Fruit fly (Drosophila melanogaster): ENCODE measurements around the gene CG34160.

CG34160 gene

DNA sequence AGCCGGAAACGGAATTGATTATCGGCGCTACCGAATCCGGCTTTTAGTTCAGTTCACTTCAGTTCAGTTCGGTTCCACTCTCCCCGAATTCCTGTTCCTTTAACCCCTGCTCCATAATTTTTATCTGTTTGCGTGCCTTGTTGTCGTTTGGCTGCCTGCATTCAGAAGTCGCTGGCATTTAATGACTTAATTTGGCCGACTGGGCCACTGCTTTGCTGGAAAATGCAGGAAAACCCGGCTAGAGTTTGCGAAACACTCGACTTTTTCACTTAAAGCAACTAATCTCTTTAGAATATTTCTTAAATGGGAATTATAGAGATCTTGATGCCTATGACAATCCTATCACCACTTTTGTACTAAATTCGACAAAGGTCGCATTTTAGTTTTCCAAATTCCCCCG lies at the start of gene CG34160:
TSS of gene CG34160 (plus strand) at position 301 of the 400 bp plus-strand sequence.
- TF ChIP-seq CTCF (optimal IDR thresholded peaks at IDR 0.05), result no peak
- TF ChIP-seq CG8478 (optimal IDR thresholded peaks at IDR 0.05), result no peak

DNA sequence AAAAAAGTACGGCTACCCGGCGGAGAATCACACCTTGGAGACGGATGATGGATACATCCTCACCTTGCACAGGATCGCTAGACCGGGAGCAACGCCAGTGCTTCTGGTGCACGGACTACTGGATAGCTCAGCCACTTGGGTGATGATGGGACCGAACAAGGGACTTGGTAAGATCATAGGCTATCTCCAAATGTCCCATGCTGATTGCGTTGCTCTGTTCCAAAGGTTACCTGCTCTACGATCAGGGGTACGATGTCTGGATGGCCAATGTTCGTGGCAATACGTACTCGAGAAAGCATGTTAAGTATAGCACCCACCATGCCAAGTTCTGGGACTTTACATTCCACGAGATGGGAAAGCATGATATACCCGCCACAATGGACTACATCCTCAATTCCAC lies 49.5 kb upstream of the CG34160 start:
- TF ChIP-seq CG8478 (optimal IDR thresholded peaks at IDR 0.05) (no peak), CTCF (optimal IDR thresholded peaks at IDR 0.05) (no peak)

DNA sequence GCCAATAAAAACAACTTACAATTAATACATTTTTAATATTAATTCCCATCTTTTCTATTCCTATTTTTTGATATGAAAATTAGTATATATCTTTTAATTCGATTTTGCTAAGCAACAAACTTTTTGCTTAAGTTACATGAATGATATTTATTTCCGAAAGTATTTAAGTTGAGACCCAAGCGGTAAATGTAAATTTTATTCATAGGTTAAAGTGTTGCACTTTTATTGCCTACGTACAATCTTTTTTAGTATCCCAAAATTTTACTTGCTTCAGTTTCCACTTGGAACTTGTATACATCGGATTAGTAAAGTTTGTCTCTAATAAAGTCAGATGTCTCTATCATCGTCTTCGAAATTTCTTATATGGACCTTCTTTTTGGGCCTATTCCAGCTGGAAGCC lies 48.0 kb upstream of the CG34160 start, which contains the start of gene CG18301:
TSS of gene CG18301 (plus strand) at position 301 of the 400 bp plus-strand sequence.
- TF ChIP-seq CTCF (optimal IDR thresholded peaks at IDR 0.05), result no peak
- no peak for TF ChIP-seq CG8478 (optimal IDR thresholded peaks at IDR 0.05)

DNA sequence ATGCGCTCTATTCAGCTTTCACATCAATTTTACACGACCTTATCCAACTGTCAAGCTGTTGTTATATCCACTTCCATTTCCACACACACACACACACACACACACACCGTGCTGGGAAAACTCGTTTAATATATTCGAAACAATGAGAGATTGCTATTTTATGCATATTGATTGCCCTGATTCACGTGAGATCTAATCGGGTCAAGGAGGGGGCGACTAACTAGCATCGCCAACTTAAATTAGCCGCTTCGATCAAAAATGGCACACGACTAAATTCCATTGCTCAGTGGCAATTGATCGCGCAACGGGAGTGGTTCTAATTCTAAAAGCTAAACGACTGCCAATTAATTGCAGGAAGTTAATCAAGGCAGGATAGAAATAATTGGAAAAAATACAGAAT lies 45.5 kb upstream of the CG34160 start, which contains the start of gene CG18302:
TSS of gene CG18302 (plus strand) at position 301 of the 400 bp plus-strand sequence.
- no peak for TF ChIP-seq CG8478 (optimal IDR thresholded peaks at IDR 0.05)
- no peak for TF ChIP-seq CTCF (optimal IDR thresholded peaks at IDR 0.05)

DNA sequence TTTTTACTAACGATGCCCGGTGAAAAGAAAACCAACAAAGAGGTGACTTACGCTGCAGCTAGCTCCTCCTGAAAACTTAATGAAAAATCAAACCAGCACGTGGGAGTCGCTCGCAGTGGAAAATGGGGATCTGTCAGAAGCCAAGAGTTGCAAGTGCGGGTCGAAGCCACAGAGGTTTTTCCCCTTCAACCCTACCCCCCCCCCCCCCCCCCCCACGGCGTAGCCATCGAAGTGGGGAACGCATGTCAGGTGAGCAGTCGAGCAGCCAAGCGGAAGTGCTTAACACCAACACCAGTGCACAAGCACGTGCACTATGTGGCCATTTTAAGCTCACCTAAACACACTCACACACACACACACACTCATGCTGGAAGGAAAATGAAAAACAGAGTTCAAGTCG lies 40.2 kb upstream of the CG34160 start:
- no peak for TF ChIP-seq CG8478 (optimal IDR thresholded peaks at IDR 0.05)
- no peak for TF ChIP-seq CTCF (optimal IDR thresholded peaks at IDR 0.05)

DNA sequence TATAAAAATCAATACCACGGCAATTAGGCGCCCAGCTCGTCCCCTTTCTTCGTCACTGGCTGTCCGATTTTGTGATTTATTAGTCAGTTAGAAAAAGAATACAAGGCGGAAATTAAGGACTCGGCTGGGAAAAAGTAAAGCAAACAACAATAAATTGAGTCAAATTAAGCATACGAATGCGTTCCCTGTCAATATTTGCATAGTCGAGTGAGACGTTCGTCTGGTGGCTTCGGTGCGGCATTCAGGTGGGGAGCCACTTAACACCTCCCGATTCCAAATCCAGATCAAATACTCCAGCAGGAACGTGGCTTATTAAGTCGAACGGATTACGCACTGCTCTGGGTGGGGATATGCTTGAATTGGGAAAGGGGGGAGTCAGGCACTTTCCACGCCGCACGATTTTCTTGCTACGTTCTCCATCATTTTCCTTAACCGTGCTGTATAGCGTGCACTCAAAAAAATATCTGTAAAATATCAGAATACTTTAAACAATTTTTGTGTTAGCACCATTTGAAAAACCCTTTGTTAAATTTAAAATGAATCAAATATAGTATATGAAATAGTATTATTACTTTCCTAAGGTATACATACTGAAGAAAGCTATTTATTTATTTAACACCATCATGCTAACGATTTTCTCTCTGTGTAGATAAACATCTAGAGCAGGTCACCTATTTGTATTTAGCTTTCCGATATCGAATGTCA lies 36.4 kb upstream of the CG34160 start:
- TF ChIP-seq CG8478 (optimal IDR thresholded peaks at IDR 0.05) (no peak), CTCF (optimal IDR thresholded peaks at IDR 0.05) (no peak)

DNA sequence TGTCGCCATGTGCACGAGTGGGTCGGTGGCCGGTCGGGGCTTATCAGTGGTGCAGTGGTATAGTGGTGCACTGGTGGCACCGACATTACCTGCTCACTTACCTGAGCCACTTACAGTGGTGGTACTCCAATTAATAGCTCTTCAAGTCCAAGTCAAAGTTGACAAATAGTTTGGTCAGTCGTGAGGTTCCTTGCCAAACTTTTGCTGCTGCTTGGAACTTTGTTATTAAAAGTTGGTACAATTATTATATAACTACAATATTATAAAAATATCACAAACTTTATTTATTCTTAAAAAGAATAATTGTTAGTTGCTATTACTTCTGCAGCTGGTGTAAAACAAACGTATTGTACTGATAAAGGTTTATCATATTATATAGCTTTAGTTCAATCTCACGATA lies 35.6 kb upstream of the CG34160 start:
- TF ChIP-seq CTCF (optimal IDR thresholded peaks at IDR 0.05) (no peak), CG8478 (optimal IDR thresholded peaks at IDR 0.05) (no peak)

DNA sequence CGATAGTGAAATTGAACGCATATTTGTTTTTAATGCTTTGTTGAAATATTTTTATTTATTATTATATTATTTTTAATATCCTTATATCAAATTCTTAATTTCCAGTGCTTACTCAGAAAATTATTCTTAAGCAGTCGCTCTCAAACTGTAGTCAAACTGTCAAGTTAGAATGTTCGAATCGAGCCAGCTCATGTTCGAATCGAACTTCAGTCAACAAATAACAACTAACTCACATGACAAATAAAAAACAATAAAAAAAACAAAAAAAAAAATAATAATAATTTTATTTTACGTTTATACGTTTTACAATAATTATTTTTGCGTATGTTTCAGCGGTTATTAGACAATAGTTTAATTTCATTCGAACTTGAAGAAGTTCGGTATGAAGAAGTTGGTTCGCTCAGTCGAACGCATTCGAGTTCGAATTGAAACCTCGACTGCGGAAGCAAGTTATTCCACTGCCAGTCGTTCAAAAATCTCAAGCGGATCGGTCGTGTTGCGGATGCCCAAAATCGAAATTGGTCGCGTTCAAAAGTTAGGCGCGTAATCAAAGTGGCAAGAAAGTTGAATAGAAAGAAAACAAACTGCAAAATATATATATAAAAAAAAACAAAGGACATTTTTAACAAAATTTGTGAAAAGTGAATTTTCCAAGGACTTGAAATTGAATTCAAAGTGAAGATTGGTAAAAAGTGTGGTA lies 35.0 kb upstream of the CG34160 start, which contains the start of gene Trim9:
TSS of gene Trim9 (plus strand) at position 463 of the 700 bp plus-strand sequence.
- no peak for TF ChIP-seq CTCF (optimal IDR thresholded peaks at IDR 0.05)
- TF ChIP-seq CG8478 (optimal IDR thresholded peaks at IDR 0.05), result no peak

DNA sequence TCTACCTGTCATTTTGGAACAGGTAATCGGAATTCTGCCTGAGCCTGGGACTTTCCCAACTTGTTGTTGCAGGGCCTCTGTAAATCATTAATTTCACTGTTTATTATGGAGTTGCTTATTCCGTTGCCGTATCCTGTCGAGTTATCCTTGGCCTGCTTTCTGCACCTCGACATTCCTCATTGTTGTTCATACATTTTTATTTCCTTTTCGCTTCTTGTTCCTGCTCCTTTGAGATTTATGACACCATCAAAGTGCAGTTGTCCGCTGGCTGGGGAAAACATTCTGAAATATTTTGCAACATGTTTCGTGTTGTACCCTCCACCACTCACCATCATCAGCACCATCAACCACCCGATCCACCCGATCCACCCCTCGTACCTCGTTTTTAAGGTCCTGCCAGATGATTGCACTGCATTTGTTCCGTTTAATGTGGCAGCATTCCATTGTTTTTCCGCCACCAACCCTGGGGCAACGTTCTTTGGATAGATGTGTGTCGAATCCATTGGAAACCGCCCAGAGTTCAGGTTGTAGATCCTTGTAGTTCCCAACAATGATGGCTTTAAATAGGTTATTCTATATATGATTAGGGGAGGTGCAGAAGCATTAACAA lies 30.6 kb upstream of the CG34160 start:
- TF ChIP-seq CG8478 (optimal IDR thresholded peaks at IDR 0.05) (no peak), CTCF (optimal IDR thresholded peaks at IDR 0.05) (no peak)

DNA sequence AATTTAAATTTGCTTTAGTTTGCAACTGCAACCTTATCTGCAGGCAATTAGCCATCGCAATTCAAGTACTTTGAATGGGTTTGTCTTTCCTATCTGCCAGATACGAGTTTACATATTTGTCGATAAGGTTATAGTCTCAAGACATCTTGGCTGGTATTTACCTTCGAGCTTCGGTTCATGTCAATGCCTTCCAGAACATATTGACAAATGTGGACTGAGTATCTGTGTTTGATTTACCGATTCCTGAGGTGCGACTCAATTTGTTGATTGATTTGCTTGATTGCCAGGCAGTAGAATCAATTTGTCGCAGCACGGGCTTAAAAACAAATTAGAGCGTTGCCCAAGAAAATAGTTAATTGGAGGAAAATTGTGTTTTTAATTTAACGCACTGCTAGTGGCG lies 26.7 kb upstream of the CG34160 start:
- no peak for TF ChIP-seq CG8478 (optimal IDR thresholded peaks at IDR 0.05)
- no peak for TF ChIP-seq CTCF (optimal IDR thresholded peaks at IDR 0.05)

DNA sequence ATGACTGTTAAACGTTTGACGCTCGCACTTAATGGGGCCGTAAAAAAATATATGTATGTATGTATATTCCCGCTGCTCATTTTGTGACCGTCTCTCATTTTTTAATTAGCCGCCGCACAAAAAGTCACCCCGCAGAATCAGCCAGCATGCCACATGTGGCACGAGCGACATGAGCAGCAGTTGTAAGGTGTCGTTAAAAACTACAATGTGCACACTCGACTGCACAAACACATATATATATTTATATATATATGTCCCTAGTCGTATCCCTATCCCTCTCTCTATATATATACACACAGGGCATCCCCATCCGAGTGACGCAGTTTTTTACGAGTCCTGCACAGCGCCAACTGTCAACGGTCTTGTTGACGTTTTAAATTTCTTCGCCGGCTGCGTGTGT lies 25.9 kb upstream of the CG34160 start:
- TF ChIP-seq CTCF (optimal IDR thresholded peaks at IDR 0.05) (no peak), CG8478 (optimal IDR thresholded peaks at IDR 0.05) (no peak)

DNA sequence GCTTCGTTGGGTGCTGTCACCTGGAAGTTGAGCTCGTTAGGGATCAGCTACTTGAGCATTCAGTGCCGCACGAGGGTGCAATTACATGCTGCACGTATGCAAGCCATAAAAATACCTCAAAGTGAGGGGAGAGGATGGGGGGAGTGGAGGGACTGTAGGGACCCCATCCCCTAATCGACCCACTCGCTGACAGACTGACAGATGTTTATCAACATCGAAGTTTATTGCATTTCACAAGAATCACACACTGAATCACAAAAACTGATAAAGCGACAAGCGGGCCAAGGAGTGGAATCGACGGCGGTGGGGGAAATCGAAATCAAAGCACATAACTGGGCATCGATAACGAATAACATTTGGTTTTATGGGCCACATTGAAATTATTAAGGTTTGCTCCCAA lies 24.9 kb upstream of the CG34160 start:
- TF ChIP-seq CG8478 (optimal IDR thresholded peaks at IDR 0.05) (no peak), CTCF (optimal IDR thresholded peaks at IDR 0.05) (no peak)

DNA sequence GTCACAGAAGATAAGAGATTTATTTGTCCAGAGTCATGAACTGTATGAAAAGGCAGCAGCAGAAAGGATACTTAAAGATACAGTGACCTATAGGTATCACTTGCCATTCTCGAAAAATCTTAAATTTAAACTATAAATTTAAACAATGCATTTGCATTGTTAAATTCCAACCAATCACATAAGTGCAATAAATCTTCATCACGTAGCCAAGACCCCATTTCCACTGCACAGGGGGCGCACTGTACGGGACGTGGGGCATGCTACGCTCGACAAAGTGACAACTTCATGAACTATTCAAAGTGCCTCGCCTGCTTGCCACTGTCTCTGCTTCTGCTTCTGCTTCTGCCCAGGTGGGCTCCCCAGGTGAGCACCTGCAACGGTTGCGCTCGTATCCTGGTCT lies 24.3 kb upstream of the CG34160 start:
- no peak for TF ChIP-seq CTCF (optimal IDR thresholded peaks at IDR 0.05)
- TF ChIP-seq CG8478 (optimal IDR thresholded peaks at IDR 0.05), result no peak

DNA sequence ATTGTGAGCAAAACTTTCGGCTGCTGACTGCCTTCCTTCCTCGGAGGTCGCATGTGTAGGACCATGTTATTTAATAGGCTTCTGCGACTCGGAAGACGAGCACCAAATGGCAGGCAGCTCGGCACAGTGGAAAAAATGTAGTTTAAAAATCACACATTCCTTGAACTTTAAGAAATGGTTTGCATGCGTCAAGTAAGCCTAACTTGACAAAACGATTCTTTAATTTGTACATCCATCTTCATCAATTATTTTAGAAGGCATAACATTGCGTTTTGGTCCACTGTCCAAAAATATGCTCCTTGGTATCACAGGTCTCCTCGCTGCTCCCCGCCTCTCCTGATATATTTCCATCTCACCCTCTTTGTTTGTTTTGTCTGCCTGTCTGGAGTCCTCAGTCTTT lies 13.9 kb upstream of the CG34160 start:
- no peak for TF ChIP-seq CG8478 (optimal IDR thresholded peaks at IDR 0.05)
- TF ChIP-seq CTCF (optimal IDR thresholded peaks at IDR 0.05), result no peak

DNA sequence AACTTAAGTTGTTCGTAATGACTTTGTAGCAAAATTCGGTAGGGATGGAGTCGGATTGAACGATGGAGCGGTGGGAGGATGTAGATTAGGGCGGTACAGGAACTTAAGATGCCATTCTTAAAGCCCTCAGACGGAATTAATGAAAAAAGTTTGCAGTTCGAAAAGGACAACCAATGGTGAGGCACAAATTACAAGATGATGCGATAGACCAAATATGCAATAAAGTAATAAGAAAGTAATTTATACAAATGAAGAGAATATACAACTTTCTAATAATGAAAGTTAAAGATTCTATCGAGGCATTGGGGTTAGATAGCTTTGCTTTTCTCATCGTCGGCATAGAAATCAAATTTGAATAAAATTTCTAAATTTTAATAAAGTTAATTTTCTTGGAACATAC lies 12.6 kb upstream of the CG34160 start, which contains the start of gene CG6138:
TSS of gene CG6138 (plus strand) at position 301 of the 400 bp plus-strand sequence.
- TF ChIP-seq CTCF (optimal IDR thresholded peaks at IDR 0.05), result no peak
- no peak for TF ChIP-seq CG8478 (optimal IDR thresholded peaks at IDR 0.05)

DNA sequence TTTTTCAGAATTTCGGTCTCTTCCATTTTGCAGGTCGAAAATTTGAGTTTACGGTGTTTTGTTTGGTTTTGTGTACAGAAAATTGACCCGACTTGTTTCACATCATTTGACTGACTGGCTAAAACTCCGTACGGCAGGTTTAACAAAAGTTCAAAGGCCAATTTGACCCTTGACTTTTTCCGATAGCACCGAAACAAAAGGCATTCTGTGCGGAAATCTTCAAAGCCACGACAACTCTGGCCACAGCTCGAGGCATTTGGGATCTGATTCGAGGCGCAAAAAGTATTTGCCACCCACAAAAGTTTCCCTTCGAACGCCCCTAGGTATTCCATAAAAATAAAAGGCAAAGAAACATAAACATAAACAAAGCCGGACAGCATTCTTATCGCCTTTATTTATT lies 1.9 kb upstream of the CG34160 start, which contains the start of gene w-cup:
TSS of gene w-cup (minus strand) at position 101 of the 400 bp plus-strand sequence.
- TF ChIP-seq CTCF (optimal IDR thresholded peaks at IDR 0.05), result no peak
- no peak for TF ChIP-seq CG8478 (optimal IDR thresholded peaks at IDR 0.05)
